Worm (Caenorhabditis elegans): ENCODE data around the gene mrps-7.

DNA sequence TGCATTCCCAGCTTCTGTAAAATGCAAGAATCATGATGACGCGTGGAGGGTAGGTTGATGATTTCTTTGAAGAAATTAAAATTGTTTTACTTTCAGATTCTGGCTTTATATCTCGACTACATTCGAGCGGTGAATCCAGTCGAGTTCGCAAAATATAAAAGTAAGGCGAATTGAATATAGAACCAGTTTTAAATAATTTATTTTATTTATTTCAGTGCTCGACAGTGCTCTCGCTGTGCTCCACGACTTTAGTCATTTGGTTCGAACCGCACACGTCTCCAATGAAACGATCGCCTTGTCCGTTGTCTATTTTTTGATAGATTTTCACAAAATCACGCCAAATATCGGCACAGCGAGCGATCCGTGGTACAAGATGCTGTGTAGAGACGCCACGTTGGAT is 14.7 kb upstream of the mrps-7 start, which contains the start of gene Y57G11C.1130:
- no peak for TF ChIP-seq C34B4.2 (tag; optimal IDR thresholded peaks at IDR 0.05)
- TF ChIP-seq mab-9 (GFP tag; IDR thresholded peaks at IDR 0.05), result no peak
- TF ChIP-seq mef-2 (tag; optimal IDR thresholded peaks at IDR 0.05), result no peak
- TF ChIP-seq nhr-77 (tag; optimal IDR thresholded peaks at IDR 0.05), result no peak
- TF ChIP-seq snpc-4 (tag; optimal IDR thresholded peaks at IDR 0.05), result no peak
- TF ChIP-seq lin-39 (tag; optimal IDR thresholded peaks at IDR 0.05), result no peak

All from whole organism, L1 larva.